Worm (Caenorhabditis elegans): ENCODE measurements around the gene F33D4.6.

ce11 chrIV:7723555-7723954 is 5.7 kb upstream of the F33D4.6 start:
- TF ChIP-seq nhr-77 (tag; optimal IDR thresholded peaks at IDR 0.05) = no peak
- TF ChIP-seq nhr-28 (tag; optimal IDR thresholded peaks at IDR 0.05) = no peak
- no peak for TF ChIP-seq nhr-11 (tag; optimal IDR thresholded peaks at IDR 0.05)

Measured in whole organism, L3 larva.